Worm (Caenorhabditis elegans): Measurements from ENCODE around the gene C40H1.8.

The C40H1.8 gene

DNA sequence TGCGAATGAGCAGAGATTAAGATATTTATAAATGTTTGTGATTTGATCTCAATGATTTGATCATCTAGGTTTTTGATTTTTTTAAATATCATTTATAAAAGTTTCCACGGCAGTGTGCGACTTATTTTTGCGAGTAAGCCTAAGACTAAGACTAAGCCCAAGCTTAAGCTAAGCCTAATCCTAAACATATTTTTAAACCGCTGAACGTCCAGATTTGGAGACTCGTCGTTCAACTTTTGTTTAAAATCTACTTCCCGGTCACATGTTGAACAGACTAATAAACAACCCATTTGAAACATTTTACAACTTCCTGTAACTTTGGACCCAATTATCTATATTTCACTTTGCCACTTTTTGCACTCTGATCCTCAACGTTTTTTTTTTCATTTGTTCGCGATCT is 44.5 kb downstream of the C40H1.8 start, which contains the start of gene K04H4.5:
K04H4.5 (plus strand) TSS at position 301 of the 400 bp plus-strand sequence.
- no peak for TF ChIP-seq tbx-11 (GFP tag; IDR thresholded peaks at IDR 0.05)
- no peak for TF ChIP-seq hmbx-1 (tag; optimal IDR thresholded peaks at IDR 0.05)
- TF ChIP-seq scrt-1 (GFP tag; IDR thresholded peaks at IDR 0.05), result no peak
- TF ChIP-seq flt-1 (GFP tag; IDR thresholded peaks at IDR 0.05), result no peak
- no peak for TF ChIP-seq pes-1 (GFP tag; IDR thresholded peaks at IDR 0.05)
- TF ChIP-seq tra-4 (tag; optimal IDR thresholded peaks at IDR 0.05), result no peak
- no peak for TF ChIP-seq hmg-4 (GFP tag; optimal IDR thresholded peaks at IDR 0.05)
- TF ChIP-seq aly-1 (tag; optimal IDR thresholded peaks at IDR 0.05), result no peak
- no peak for TF ChIP-seq tbx-37 (GFP tag; conservative IDR thresholded peaks at IDR 0.05)
- no peak for TF ChIP-seq B0310.2 (tag; optimal IDR thresholded peaks at IDR 0.05)
- TF ChIP-seq ceh-13 (GFP tag; optimal IDR thresholded peaks at IDR 0.05), result no peak
- TF ChIP-seq hnd-1 (tag; optimal IDR thresholded peaks at IDR 0.05), result no peak
- no peak for TF ChIP-seq ceh-36 (tag; optimal IDR thresholded peaks at IDR 0.05)

ce11 chrIII:9361228-9361627 is 46.7 kb downstream of the C40H1.8 start, which contains the start of gene flp-25:
Gene flp-25, plus strand, starts transcription at chrIII:9361528.
- TF ChIP-seq tbx-37 (GFP tag; conservative IDR thresholded peaks at IDR 0.05) (no peak), tbx-11 (GFP tag; IDR thresholded peaks at IDR 0.05) (no peak), ets-7 (tag; optimal IDR thresholded peaks at IDR 0.05) (no peak)

DNA sequence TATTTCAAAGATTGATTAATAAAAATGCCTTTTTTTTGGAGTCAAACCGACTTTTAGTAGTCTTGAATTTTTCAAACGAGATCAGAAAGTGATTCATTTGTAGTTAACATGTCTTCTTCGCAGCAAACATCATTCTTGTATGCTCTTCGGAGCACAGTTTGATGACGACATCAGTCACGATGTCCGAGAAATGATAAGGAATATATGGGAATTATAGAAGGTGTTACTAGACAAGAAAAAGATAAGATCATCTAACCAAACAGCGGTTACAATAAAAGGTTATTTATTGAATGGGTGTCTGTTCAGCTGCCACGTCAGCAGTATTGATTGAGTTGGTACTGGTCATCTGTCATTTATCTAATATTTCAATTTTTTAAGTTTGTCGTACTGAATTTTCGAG is 51.9 kb downstream of the C40H1.8 start:
- TF ChIP-seq ama-1 (optimal IDR thresholded peaks at IDR 0.05), result no peak
- no peak for TF ChIP-seq tbx-37 (GFP tag; conservative IDR thresholded peaks at IDR 0.05)
- no peak for TF ChIP-seq tra-4 (tag; optimal IDR thresholded peaks at IDR 0.05)

All from whole organism, early embryonic.